Worm (Caenorhabditis elegans) whole organism, young adult: ENCODE results near the gene cdc-73.
A peak's percentile ranks its signal among the peaks of the same experiment; 100 is the strongest.

Source experiments
- B0019.2 ChIP-seq: fragments of 200-800 bp; sonication (Bioruptor generic); conservative IDR thresholded peaks from 2 replicates; pipeline ENCODE4 v1.3.6; 2022; ENCODE audit warnings: missing genetic modification reagents, missing genetic modification characterization, missing compliant biosample characterization
- C06A6.2 ChIP-seq: fragments of 200-800 bp; sonication (Bioruptor generic); conservative IDR thresholded peaks from 2 replicates; pipeline ENCODE4 v1.3.6; 2022; ENCODE audit warnings: missing genetic modification characterization, missing compliant biosample characterization
- K11D2.4 ChIP-seq: fragments of 200-800 bp; sonication (Bioruptor generic); IDR thresholded peaks from 2 replicates; pipeline ENCODE4 v1.3.6; 2022; ENCODE audit warnings: missing genetic modification reagents, missing genetic modification characterization, missing compliant biosample characterization
- K12H6.12 ChIP-seq: fragments of 200-800 bp; sonication (Bioruptor generic); optimal IDR thresholded peaks from 2 replicates; lab custom pipeline; 2018; ENCODE audit warnings: mild to moderate bottlenecking, missing genetic modification characterization, missing compliant biosample characterization
- atf-7 ChIP-seq: sonication (generic microtip); optimal IDR thresholded peaks from 2 replicates; lab custom pipeline; 2017; ENCODE audit warnings: mild to moderate bottlenecking, missing genetic modification characterization, missing compliant biosample characterization
- cebp-1 ChIP-seq, 2 experiments: fragments of 200-800 bp in 1 of 2; sonication (Bioruptor generic) in 1 of 2; sonication (generic microtip) in 1 of 2; IDR thresholded peaks in 1 of 2; optimal IDR thresholded peaks in 1 of 2; 2 replicates each; pipeline versions ENCODE4 v1.3.6 to Lab custom; 2017 to 2022; ENCODE audit warnings: missing compliant biosample characterization in 2 of 2, missing genetic modification characterization in 2 of 2, mild to moderate bottlenecking in 1 of 2, missing genetic modification reagents in 1 of 2, moderate library complexity in 1 of 2
- ceh-91 ChIP-seq: fragments of 200-800 bp; sonication (Bioruptor generic); IDR thresholded peaks from 2 replicates; pipeline ENCODE4 v1.3.6; 2022; ENCODE audit warnings: missing genetic modification reagents, missing genetic modification characterization, missing compliant biosample characterization
- dpff-1 ChIP-seq: sonication (generic microtip); optimal IDR thresholded peaks from 2 replicates; lab custom pipeline; 2017; ENCODE audit warnings: mild to moderate bottlenecking, missing genetic modification characterization, missing compliant biosample characterization
- lin-40 ChIP-seq: sonication (generic microtip); optimal IDR thresholded peaks from 2 replicates; lab custom pipeline; 2016; ENCODE audit warnings: missing genetic modification characterization, mild to moderate bottlenecking, missing compliant biosample characterization, missing genotype, missing genetic modification reagents
- snpc-4 ChIP-seq, 5 experiments: fragments of 150-350 bp in 1 of 5; sonication (generic microtip) in 4 of 5; optimal IDR thresholded peaks; 2 replicates each; lab custom pipeline; 2014 to 2018; ENCODE audit warnings: missing genetic modification characterization in 5 of 5, missing biosample characterization in 3 of 5, antibody characterized with exemption in 2 of 5, mild to moderate bottlenecking in 2 of 5, missing compliant biosample characterization in 2 of 5, missing genotype in 2 of 5, moderate library complexity in 2 of 5, missing genetic modification reagents in 1 of 5
- somi-1 ChIP-seq: fragments of 200-800 bp; sonication (Bioruptor generic); optimal IDR thresholded peaks from 2 replicates; lab custom pipeline; 2018; ENCODE audit warnings: mild to moderate bottlenecking, missing genetic modification characterization, missing compliant biosample characterization

Gene cdc-73

ce11 chrIV:4093087-4093486, 50.7 kb downstream of the cdc-73 start (continued):
- peak; percentile 44 for TF ChIP-seq somi-1 (GFP tag; lab: Kevin White, UChicago)
- TF ChIP-seq B0019.2 (GFP tag; lab: Robert Waterston, UW), result no peak
- peak; percentile 73 for TF ChIP-seq lin-40
- peak; percentile 42; the same call in 1 of the 2 replicates for TF ChIP-seq C06A6.2 (GFP tag; lab: Robert Waterston, UW)
- TF ChIP-seq snpc-4 (GFP tag; optimal IDR thresholded peaks at IDR 0.05; lab: Kevin White, UChicago), result no peak
- peak in 2 of 4 experiments; percentile 24 to 31 for TF ChIP-seq snpc-4 (tag; optimal IDR thresholded peaks at IDR 0.05; lab: Kevin White, UChicago)
- no peak for TF ChIP-seq ceh-91 (GFP tag; lab: Robert Waterston, UW)
- peak; percentile 72 for TF ChIP-seq K12H6.12 (tag; lab: Kevin White, UChicago)

- no peak for TF ChIP-seq dpff-1
- 0 out of 2 replicates have a peak, but pooled peaks have one; percentile 36 for TF ChIP-seq K11D2.4 (GFP tag; lab: Robert Waterston, UW)
- peak; percentile 62 for TF ChIP-seq atf-7 (tag; lab: Kevin White, UChicago)
Measured at ce11 chrIV:4094364-4094763, 52.0 kb downstream of the cdc-73 start.

- TF ChIP-seq K11D2.4 (GFP tag; lab: Robert Waterston, UW) (no peak), cebp-1 (GFP tag; IDR thresholded peaks at IDR 0.05; lab: Robert Waterston, UW) (no peak), cebp-1 (tag; optimal IDR thresholded peaks at IDR 0.05; lab: Kevin White, UChicago) (peak; percentile 67)
Measured at ce11 chrIV:4096940-4097339, 54.6 kb downstream of the cdc-73 start.
